Fruit fly (Drosophila melanogaster) whole organism, wandering third instar larva: Measurements from ENCODE around the gene Glys.

Experiments
- CrebA ChIP-seq: fragments of 200-800 bp; sonication (Bioruptor generic); optimal IDR thresholded peaks from 2 replicates; lab custom pipeline; 2016; ENCODE audit warnings: missing biosample characterization, mild to moderate bottlenecking, missing genetic modification characterization, borderline replicate concordance
- Dfd ChIP-seq: fragments of >200 bp; optimal IDR thresholded peaks from 2 replicates; lab custom pipeline; 2017; ENCODE audit warnings: missing biosample characterization, missing genetic modification characterization
- Dif ChIP-seq: fragments of 200-275, 200-300 bp; sonication (Bioruptor generic); optimal IDR thresholded peaks from 2 replicates; lab custom pipeline; 2018; ENCODE audit warnings: missing biosample characterization, missing genetic modification characterization; ENCODE audit not compliant: partially characterized antibody
- HLH106 ChIP-seq: fragments of 200-800 bp; optimal IDR thresholded peaks from 3 replicates; lab custom pipeline; 2019; ENCODE audit warnings: missing biosample characterization, mild to moderate bottlenecking, missing genetic modification characterization, moderate library complexity
- Hr78 ChIP-seq: fragments of >200 bp; optimal IDR thresholded peaks from 2 replicates; lab custom pipeline; 2017; ENCODE audit warnings: missing biosample characterization, missing genetic modification characterization
- Jra ChIP-seq: sonication (Bioruptor generic); optimal IDR thresholded peaks from 2 replicates; lab custom pipeline; 2016; ENCODE audit warnings: missing biosample characterization, missing genetic modification characterization
- Vsx2 ChIP-seq: fragments of 200-300, 225-300 bp; sonication (Bioruptor generic); optimal IDR thresholded peaks from 2 replicates; lab custom pipeline; 2018; ENCODE audit warnings: missing biosample characterization, missing genetic modification characterization; ENCODE audit not compliant: partially characterized antibody
- dl ChIP-seq, 2 experiments: fragments of 175-275, 200-275 bp in 1 of 2; fragments of 200-275 bp in 1 of 2; sonication (Bioruptor generic); optimal IDR thresholded peaks; lab custom pipeline; 2018; ENCODE audit warnings: mild to moderate bottlenecking in 2 of 2, missing biosample characterization in 2 of 2, missing genetic modification characterization in 2 of 2, moderate library complexity in 2 of 2; ENCODE audit not compliant: partially characterized antibody in 2 of 2, insufficient read depth in 1 of 2
- ey ChIP-seq: fragments of 200-800 bp; sonication (Bioruptor generic); optimal IDR thresholded peaks from 2 replicates; lab custom pipeline; 2016; ENCODE audit warnings: missing biosample characterization, missing genetic modification characterization
- h ChIP-seq: fragments of 200-800 bp; sonication (Bioruptor generic); optimal IDR thresholded peaks from 3 replicates; lab custom pipeline; 2016; ENCODE audit warnings: missing biosample characterization, mild to moderate bottlenecking, missing genetic modification characterization
- lola ChIP-seq: fragments of >200 bp; optimal IDR thresholded peaks from 2 replicates; lab custom pipeline; 2017; ENCODE audit warnings: missing biosample characterization, missing genetic modification characterization
- sage ChIP-seq: fragments of 200-800 bp; sonication (Bioruptor generic); optimal IDR thresholded peaks from 2 replicates; lab custom pipeline; 2016; ENCODE audit warnings: missing biosample characterization, mild to moderate bottlenecking, missing genetic modification characterization
- tai ChIP-seq: sonication (Bioruptor generic); optimal IDR thresholded peaks from 2 replicates; lab custom pipeline; 2016; ENCODE audit warnings: missing biosample characterization, missing genetic modification characterization

dm6 chr3R:15113584-15113983 lies 33.7 kb downstream of the Glys start:
- TF ChIP-seq tai (GFP tag; lab: Kevin White, UChicago) (no peak), Vsx2 (GFP tag; lab: Kevin White, UChicago) (no peak), sage (GFP tag; lab: Kevin White, UChicago) (no peak), Jra (no peak), Dif (GFP tag; lab: Kevin White, UChicago) (no peak), HLH106 (tag; lab: Kevin White, UChicago) (no peak), CrebA (GFP tag; lab: Kevin White, UChicago) (no peak), dl (GFP tag; optimal IDR thresholded peaks at IDR 0.05; lab: Kevin White, UChicago; ENCODE audit: insufficient read depth in 1 of 2, partially characterized antibody in 2 of 2) (no peak), Hr78 (GFP tag; lab: Kevin White, UChicago) (no peak), lola (GFP tag; lab: Kevin White, UChicago) (no peak), h (no peak), Dfd (GFP tag; lab: Kevin White, UChicago) (no peak), ey (GFP tag; lab: Kevin White, UChicago) (no peak)
